Worm (Caenorhabditis elegans) whole organism, late embryonic: ENCODE measurements around the gene T05A8.7.
A peak's percentile ranks its signal among the peaks of the same experiment; 100 is the strongest.

ENCODE experiments used
- T23F11.4 ChIP-seq: fragments of 200-800 bp; sonication (Bioruptor generic); optimal IDR thresholded peaks from 2 replicates; lab custom pipeline; 2018; ENCODE audit warnings: mild to moderate bottlenecking, missing genetic modification characterization, missing compliant biosample characterization
- ahr-1 ChIP-seq: sonication (generic microtip); optimal IDR thresholded peaks from 2 replicates; lab custom pipeline; 2016; ENCODE audit warnings: missing genetic modification characterization, missing compliant biosample characterization
- ceh-18 ChIP-seq: sonication (generic microtip); optimal IDR thresholded peaks from 2 replicates; lab custom pipeline; 2016; ENCODE audit warnings: missing genetic modification characterization, missing compliant biosample characterization
- ceh-2 ChIP-seq: sonication (generic microtip); optimal IDR thresholded peaks from 2 replicates; lab custom pipeline; 2016; ENCODE audit warnings: missing genotype, missing genetic modification characterization, missing compliant biosample characterization
- ceh-22 ChIP-seq: sonication (generic microtip); optimal IDR thresholded peaks from 2 replicates; lab custom pipeline; 2017; ENCODE audit warnings: missing biosample characterization, missing genetic modification characterization
- ceh-24 ChIP-seq: sonication (generic microtip); optimal IDR thresholded peaks from 2 replicates; lab custom pipeline; 2016; ENCODE audit warnings: mild to moderate bottlenecking, missing genetic modification characterization, missing compliant biosample characterization
- ceh-30 ChIP-seq: fragments of 150-350 bp; optimal IDR thresholded peaks from 2 replicates; lab custom pipeline; 2014; ENCODE audit warnings: missing biosample characterization, missing genetic modification characterization
- ceh-31 ChIP-seq: sonication (generic microtip); optimal IDR thresholded peaks from 2 replicates; lab custom pipeline; 2016; ENCODE audit warnings: missing genetic modification characterization, missing compliant biosample characterization
- ceh-34 ChIP-seq: sonication (generic microtip); optimal IDR thresholded peaks from 2 replicates; lab custom pipeline; 2016; ENCODE audit warnings: mild to moderate bottlenecking, missing genetic modification characterization, missing compliant biosample characterization
- ceh-45 ChIP-seq: fragments of 200-800 bp; sonication (Bioruptor generic); IDR thresholded peaks from 2 replicates; pipeline ENCODE4 v1.3.6; 2022; ENCODE audit warnings: missing genetic modification reagents, missing genetic modification characterization, missing compliant biosample characterization
- ceh-6 ChIP-seq: fragments of 200-800 bp; sonication (Bioruptor generic); optimal IDR thresholded peaks from 2 replicates; lab custom pipeline; 2018; ENCODE audit warnings: mild to moderate bottlenecking, missing genetic modification characterization, missing compliant biosample characterization
- dmd-4 ChIP-seq: sonication (generic microtip); optimal IDR thresholded peaks from 2 replicates; lab custom pipeline; 2016; ENCODE audit warnings: borderline replicate concordance, missing genetic modification characterization, missing compliant biosample characterization
- dve-1 ChIP-seq: sonication (generic microtip); optimal IDR thresholded peaks from 2 replicates; lab custom pipeline; 2017; ENCODE audit warnings: antibody characterized with exemption, mild to moderate bottlenecking, missing genetic modification characterization, missing compliant biosample characterization
- elt-2 ChIP-seq: sonication (generic microtip); optimal IDR thresholded peaks from 2 replicates; lab custom pipeline; 2016; ENCODE audit warnings: missing genetic modification reagents, missing genetic modification characterization, missing compliant biosample characterization
- elt-4 ChIP-seq: sonication (generic microtip); optimal IDR thresholded peaks from 2 replicates; lab custom pipeline; 2016; ENCODE audit warnings: missing genetic modification characterization, missing compliant biosample characterization
- ets-4 ChIP-seq: sonication (generic microtip); optimal IDR thresholded peaks from 2 replicates; lab custom pipeline; 2016; ENCODE audit warnings: missing genetic modification characterization, missing compliant biosample characterization
- eyg-1 ChIP-seq: sonication (generic microtip); optimal IDR thresholded peaks from 2 replicates; lab custom pipeline; 2016; ENCODE audit warnings: missing genotype, missing genetic modification characterization, missing compliant biosample characterization
- fkh-10 ChIP-seq: fragments of 150-350 bp; optimal IDR thresholded peaks from 2 replicates; lab custom pipeline; 2014; ENCODE audit warnings: missing biosample characterization, missing genetic modification reagents, missing genetic modification characterization
- fkh-6 ChIP-seq: sonication (generic microtip); optimal IDR thresholded peaks from 2 replicates; lab custom pipeline; 2016; ENCODE audit warnings: missing genetic modification characterization, missing compliant biosample characterization
- gmeb-2 ChIP-seq: sonication (generic microtip); optimal IDR thresholded peaks from 2 replicates; lab custom pipeline; 2016; ENCODE audit warnings: missing genetic modification characterization, inconsistent platforms, missing compliant biosample characterization
- hlh-13 ChIP-seq: fragments of 200-800 bp; sonication (Bioruptor generic); optimal IDR thresholded peaks from 2 replicates; lab custom pipeline; 2018; ENCODE audit warnings: mild to moderate bottlenecking, missing genetic modification characterization, missing compliant biosample characterization
- hlh-15 ChIP-seq: sonication (generic microtip); optimal IDR thresholded peaks from 2 replicates; lab custom pipeline; 2016; ENCODE audit warnings: missing genetic modification characterization, missing compliant biosample characterization
- hlh-8 ChIP-seq: sonication (generic microtip); optimal IDR thresholded peaks from 2 replicates; lab custom pipeline; 2016; ENCODE audit warnings: missing genotype, missing genetic modification characterization, missing compliant biosample characterization
- nfya-1 ChIP-seq: sonication (generic microtip); optimal IDR thresholded peaks from 2 replicates; lab custom pipeline; 2017; ENCODE audit warnings: missing genetic modification characterization, mild to moderate bottlenecking, missing compliant biosample characterization, antibody characterized with exemption, moderate library complexity
- nhr-11 ChIP-seq: fragments of 150-350 bp; optimal IDR thresholded peaks from 2 replicates; lab custom pipeline; 2014; ENCODE audit warnings: missing biosample characterization, missing genetic modification characterization
- nhr-232 ChIP-seq: sonication (generic microtip); optimal IDR thresholded peaks from 2 replicates; lab custom pipeline; 2016; ENCODE audit warnings: missing genetic modification characterization, missing compliant biosample characterization
- npax-4 ChIP-seq: sonication (generic microtip); optimal IDR thresholded peaks from 2 replicates; lab custom pipeline; 2016; ENCODE audit warnings: missing genetic modification characterization, missing compliant biosample characterization
- odd-2 ChIP-seq: sonication (generic microtip); optimal IDR thresholded peaks from 2 replicates; lab custom pipeline; 2017; ENCODE audit warnings: antibody characterized with exemption, mild to moderate bottlenecking, missing genetic modification characterization, missing compliant biosample characterization
- pha-2 ChIP-seq: sonication (generic microtip); optimal IDR thresholded peaks from 2 replicates; lab custom pipeline; 2017; ENCODE audit warnings: mild to moderate bottlenecking, missing genetic modification characterization, missing compliant biosample characterization
- ref-2 ChIP-seq: sonication (generic microtip); optimal IDR thresholded peaks from 2 replicates; lab custom pipeline; 2016; ENCODE audit warnings: missing genetic modification characterization, missing compliant biosample characterization
- rnt-1 ChIP-seq: sonication (generic microtip); optimal IDR thresholded peaks from 2 replicates; lab custom pipeline; 2016; ENCODE audit warnings: missing genetic modification characterization, missing compliant biosample characterization
- sdc-2 ChIP-seq: sonication (generic microtip); optimal IDR thresholded peaks from 2 replicates; lab custom pipeline; 2016; ENCODE audit warnings: missing genotype, missing genetic modification characterization, missing compliant biosample characterization
- unc-3 ChIP-seq, 2 experiments: fragments of 200-800 bp in 1 of 2; sonication (Bioruptor generic) in 1 of 2; sonication (generic microtip) in 1 of 2; conservative IDR thresholded peaks in 1 of 2; optimal IDR thresholded peaks in 1 of 2; 2 replicates each; pipeline versions ENCODE4 v1.3.6 to Lab custom; 2016 to 2022; ENCODE audit warnings: missing compliant biosample characterization in 2 of 2, missing genetic modification characterization in 2 of 2, missing genetic modification reagents in 1 of 2
- unc-42 ChIP-seq: sonication (generic microtip); optimal IDR thresholded peaks from 2 replicates; lab custom pipeline; 2016; ENCODE audit warnings: missing genotype, missing genetic modification characterization, missing compliant biosample characterization
- unc-55 ChIP-seq: sonication (generic microtip); optimal IDR thresholded peaks from 2 replicates; lab custom pipeline; 2017; ENCODE audit warnings: missing biosample characterization, missing genetic modification reagents, missing genetic modification characterization
- zip-5 ChIP-seq: sonication (generic microtip); optimal IDR thresholded peaks from 2 replicates; lab custom pipeline; 2016; ENCODE audit warnings: missing genetic modification characterization, missing compliant biosample characterization
- ztf-16 ChIP-seq: sonication (generic microtip); optimal IDR thresholded peaks from 2 replicates; lab custom pipeline; 2017; ENCODE audit warnings: missing genetic modification characterization, missing compliant biosample characterization

T05A8.7 gene

DNA sequence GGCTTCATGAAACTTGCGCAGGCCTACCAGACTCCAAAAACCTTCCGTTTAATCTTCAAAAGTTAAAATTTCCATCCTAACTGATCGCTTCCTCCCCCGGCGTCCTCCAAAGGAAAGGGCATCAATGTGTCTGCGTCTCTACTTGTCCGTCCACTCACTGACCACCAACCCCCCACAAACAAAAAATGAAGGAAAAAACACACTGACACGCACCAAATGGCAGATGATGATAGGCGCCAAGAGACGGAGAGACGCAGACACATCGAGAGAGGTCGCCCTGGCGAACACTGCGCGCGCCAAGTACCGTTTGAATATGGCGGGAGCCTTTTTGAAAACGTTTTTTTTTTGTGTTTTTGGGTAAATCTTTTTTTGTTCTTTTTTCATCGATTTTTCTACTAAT lies 7.4 kb downstream of the T05A8.7 start:
- no peak for TF ChIP-seq nhr-11 (tag; lab: Kevin White, UChicago)
- TF ChIP-seq gmeb-2 (tag; lab: Kevin White, UChicago) = no peak
- TF ChIP-seq hlh-8 = no peak
- no peak for TF ChIP-seq elt-2 (tag; lab: Kevin White, UChicago)
- no peak for TF ChIP-seq ceh-34 (tag; lab: Kevin White, UChicago)
- peak; percentile 49 for TF ChIP-seq nfya-1 (tag; lab: Kevin White, UChicago)
- no peak for TF ChIP-seq ceh-6 (GFP tag; lab: Kevin White, UChicago)

DNA sequence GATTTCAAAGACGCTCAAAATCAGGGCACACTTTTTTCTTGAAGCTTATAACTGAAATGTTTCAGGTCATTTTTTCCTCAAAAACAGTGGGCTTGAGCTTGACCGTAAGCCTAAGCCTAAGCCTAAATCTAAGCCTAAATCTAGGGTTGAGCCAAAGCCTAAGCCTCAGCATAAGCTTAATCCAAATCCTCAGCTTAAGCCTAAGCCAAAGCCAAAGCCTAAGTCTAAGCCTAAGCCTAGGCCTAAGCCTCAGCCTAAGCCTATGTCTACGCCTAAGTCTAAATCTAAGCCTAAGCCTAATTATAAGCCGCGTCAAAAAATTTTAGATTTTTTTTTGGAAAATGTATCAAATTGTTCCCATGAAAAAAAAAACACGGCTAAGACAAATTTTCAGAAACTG lies 7.9 kb downstream of the T05A8.7 start:
- no peak for TF ChIP-seq unc-55
- peak; percentile 82 for TF ChIP-seq dve-1
- TF ChIP-seq, all 69 proteins: peak for 1

DNA sequence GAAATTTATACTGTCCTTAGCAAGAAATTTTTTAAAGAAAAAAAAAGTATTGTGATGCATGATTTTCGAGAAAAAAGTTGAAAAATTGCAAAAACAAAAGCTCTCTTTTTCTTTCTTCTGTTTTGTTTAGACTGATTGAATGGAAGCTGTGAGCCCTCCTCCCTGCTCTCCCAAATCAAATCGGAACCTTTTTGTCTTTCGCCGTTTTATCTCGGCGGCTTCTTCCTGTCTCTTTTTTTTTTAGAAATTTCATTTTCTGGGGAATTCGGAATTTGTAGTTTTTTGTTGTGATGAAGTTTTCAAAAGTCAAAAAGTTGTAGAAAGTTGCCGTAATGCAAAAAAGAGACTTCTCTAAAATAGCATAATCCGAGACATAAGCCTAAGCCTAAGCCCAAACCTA lies 11.5 kb downstream of the T05A8.7 start:
- no peak for TF ChIP-seq gmeb-2 (tag; lab: Kevin White, UChicago)
- peak; percentile 34 for TF ChIP-seq unc-42 (tag; lab: Kevin White, UChicago)

DNA sequence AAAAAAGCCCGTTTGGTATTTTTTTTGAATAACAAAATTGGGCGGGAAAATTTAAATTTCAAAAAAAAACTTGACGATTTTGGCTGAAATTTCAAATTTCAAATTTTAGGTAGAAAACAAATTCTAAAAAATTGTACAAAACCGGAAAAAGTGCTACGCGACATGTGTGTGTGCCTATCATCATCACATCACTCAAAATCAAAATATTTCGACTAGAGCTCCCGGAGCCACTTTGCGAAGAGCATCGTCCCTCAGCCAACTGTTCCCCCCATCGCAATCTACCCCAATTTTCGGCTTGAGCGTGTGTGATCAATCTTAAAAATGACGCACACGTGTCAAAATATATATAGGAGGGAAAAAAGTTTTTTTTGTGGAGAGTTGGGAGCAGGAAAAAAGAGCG lies 15.4 kb downstream of the T05A8.7 start:
- TF ChIP-seq fkh-10 (no peak), unc-55 (peak; percentile 52)

DNA sequence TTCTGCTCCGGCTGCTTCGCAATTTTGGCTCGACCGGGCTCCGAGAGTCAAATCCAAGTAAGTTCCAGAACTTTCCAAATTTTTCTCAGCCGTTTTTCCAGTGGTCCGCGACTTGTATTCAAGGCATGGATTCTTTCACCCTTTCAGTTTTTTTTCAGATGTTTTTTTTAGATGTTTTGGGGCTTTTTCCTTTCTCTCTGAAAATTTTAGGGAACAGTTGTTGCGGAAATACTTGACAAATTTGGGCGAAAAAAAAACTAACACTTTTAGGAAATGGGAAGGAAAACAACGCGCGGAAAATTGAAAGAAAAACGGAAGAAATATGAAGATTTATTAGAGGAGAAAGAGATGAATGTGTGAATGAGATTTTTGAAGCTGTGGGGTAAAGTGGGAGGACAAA lies 16.6 kb downstream of the T05A8.7 start, which contains the start of the genes T05A8.11 and nep-2:
TSS of gene T05A8.11 (minus strand) at position 101 of the 400 bp plus-strand sequence.
TSS of gene nep-2 (minus strand) at position 192 of the 400 bp plus-strand sequence.
- TF ChIP-seq ceh-6 (GFP tag; lab: Kevin White, UChicago) (no peak), unc-55 (no peak), fkh-6 (tag; lab: Kevin White, UChicago) (no peak), dve-1 (no peak), sdc-2 (tag; lab: Kevin White, UChicago) (no peak), hlh-8 (no peak)
- TF ChIP-seq, all 69 proteins: peak for 0

DNA sequence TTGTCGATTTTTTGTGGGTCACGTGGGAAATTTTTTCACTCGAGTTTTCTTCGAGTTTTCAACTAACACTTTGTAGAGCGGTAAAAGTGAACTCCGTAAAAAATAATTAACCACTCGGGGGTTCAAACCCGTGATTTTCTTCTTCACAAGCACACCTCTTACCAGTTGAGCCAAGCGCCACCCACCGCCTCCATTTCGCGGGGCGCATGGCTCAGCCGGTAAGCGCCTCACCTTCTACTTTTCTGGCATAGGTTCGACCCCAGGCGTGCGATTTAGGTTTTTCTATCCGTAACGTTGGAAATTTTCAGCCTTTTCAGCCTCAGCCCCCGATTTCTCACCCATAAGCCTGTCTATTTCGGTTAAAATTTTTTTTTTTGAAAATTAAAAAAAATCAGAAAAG lies 20.2 kb downstream of the T05A8.7 start:
- TF ChIP-seq hlh-8 (no peak), fkh-10 (no peak), hlh-15 (tag; lab: Kevin White, UChicago) (no peak), ahr-1 (tag; lab: Kevin White, UChicago) (no peak), ceh-30 (tag; lab: Kevin White, UChicago) (no peak), ceh-31 (tag; lab: Kevin White, UChicago) (no peak), pha-2 (no peak), fkh-6 (tag; lab: Kevin White, UChicago) (no peak), odd-2 (no peak), elt-4 (tag; lab: Kevin White, UChicago) (no peak), npax-4 (tag; lab: Kevin White, UChicago) (no peak), ref-2 (no peak), eyg-1 (no peak), hlh-13 (no peak), ceh-24 (no peak), ceh-18 (tag; lab: Kevin White, UChicago) (no peak), unc-3 (GFP tag; conservative IDR thresholded peaks at IDR 0.05; lab: Robert Waterston, UW) (no peak), unc-3 (tag; optimal IDR thresholded peaks at IDR 0.05; lab: Kevin White, UChicago) (no peak), ceh-34 (tag; lab: Kevin White, UChicago) (no peak)

DNA sequence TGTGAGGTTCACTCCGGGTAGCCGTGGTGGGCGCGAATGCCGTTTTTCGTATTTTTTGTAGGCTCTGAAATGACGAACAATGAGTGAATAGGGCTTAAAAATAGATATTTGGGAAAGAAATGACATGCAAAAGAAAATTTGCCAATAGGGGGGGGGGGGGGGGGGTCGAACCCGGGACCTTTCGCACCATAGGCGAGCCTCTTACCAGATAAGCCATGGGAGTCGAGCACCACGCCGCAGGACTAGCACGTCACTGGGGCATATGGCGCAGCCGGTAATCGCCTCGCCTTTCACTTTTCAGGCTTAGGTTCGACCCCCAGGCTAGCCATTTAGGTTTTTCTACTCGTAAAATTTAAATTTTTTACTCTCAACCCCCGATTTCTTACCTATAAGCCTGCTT lies 22.9 kb downstream of the T05A8.7 start:
- TF ChIP-seq odd-2 = no peak
- TF ChIP-seq ceh-2 = no peak
- no peak for TF ChIP-seq ets-4
- TF ChIP-seq hlh-13 = no peak
- TF ChIP-seq dmd-4 (tag; lab: Kevin White, UChicago) = no peak
- no peak for TF ChIP-seq ceh-45
- no peak for TF ChIP-seq ceh-22 (tag; lab: Kevin White, UChicago)
- TF ChIP-seq pha-2 = no peak
- TF ChIP-seq ztf-16 (tag; lab: Kevin White, UChicago) = no peak
- no peak for TF ChIP-seq T23F11.4
- no peak for TF ChIP-seq zip-5 (tag; lab: Kevin White, UChicago)
- no peak for TF ChIP-seq eyg-1
- no peak for TF ChIP-seq gmeb-2 (tag; lab: Kevin White, UChicago)
- TF ChIP-seq rnt-1 = no peak
- TF ChIP-seq nhr-232 (tag; lab: Kevin White, UChicago) = no peak
